Fruit fly (Drosophila melanogaster): ENCODE results near the gene Gs1.
A peak's percentile ranks its signal among the peaks of the same experiment; 100 is the strongest.

Gene Gs1

dm6 chr2L:182360-183144, 50.7 kb downstream of the Gs1 start (continued):
- TF ChIP-seq gsb (GFP tag; IDR thresholded peaks at IDR 0.05) (no peak), hth (optimal IDR thresholded peaks at IDR 0.05) (no peak), crp (GFP tag; optimal IDR thresholded peaks at IDR 0.05) (no peak), Trl (optimal IDR thresholded peaks at IDR 0.05) (peak in 1 of 2 experiments; percentile 28), Trl (GFP tag; optimal IDR thresholded peaks at IDR 0.05) (no peak), HmgD (GFP tag; optimal IDR thresholded peaks at IDR 0.05) (no peak), CG42726 (GFP tag; IDR thresholded peaks at IDR 0.05; ENCODE audit: partially characterized antibody) (no peak), psq (GFP tag; optimal IDR thresholded peaks at IDR 0.05) (peak; percentile 66), CG4404 (GFP tag; IDR thresholded peaks at IDR 0.05) (no peak), Nf-YC (tag; optimal IDR thresholded peaks at IDR 0.05) (no peak), Mes4 (GFP tag; optimal IDR thresholded peaks at IDR 0.05) (no peak), CG5245 (GFP tag; optimal IDR thresholded peaks at IDR 0.05) (no peak), CG33213 (GFP tag; optimal IDR thresholded peaks at IDR 0.05) (no peak), CG11247 (GFP tag; IDR thresholded peaks at IDR 0.05) (no peak), CG6854 (GFP tag; optimal IDR thresholded peaks at IDR 0.05) (no peak), H2.0 (GFP tag; IDR thresholded peaks at IDR 0.05) (no peak), CG30403 (GFP tag; optimal IDR thresholded peaks at IDR 0.05) (no peak), CG7839 (tag; optimal IDR thresholded peaks at IDR 0.05) (no peak), CG10274 (GFP tag; optimal IDR thresholded peaks at IDR 0.05) (no peak), CG11723 (GFP tag; optimal IDR thresholded peaks at IDR 0.05) (no peak), Xbp1 (GFP tag; optimal IDR thresholded peaks at IDR 0.05) (no peak), CG11696 (GFP tag; IDR thresholded peaks at IDR 0.05) (no peak), bab2 (GFP tag; optimal IDR thresholded peaks at IDR 0.05) (no peak), CG4360 (GFP tag; IDR thresholded peaks at IDR 0.05) (no peak), TFAM (GFP tag; optimal IDR thresholded peaks at IDR 0.05) (no peak), CG18476 (GFP tag; optimal IDR thresholded peaks at IDR 0.05) (no peak), CG15073 (GFP tag; optimal IDR thresholded peaks at IDR 0.05) (no peak), CG13424 (tag; optimal IDR thresholded peaks at IDR 0.05) (no peak), Med (GFP tag) (peak; percentile 77), slp2 (GFP tag; optimal IDR thresholded peaks at IDR 0.05) (no peak), CG34224 (GFP tag; IDR thresholded peaks at IDR 0.05; ENCODE audit: partially characterized antibody) (peak; percentile 59), CG4617 (GFP tag; optimal IDR thresholded peaks at IDR 0.05; ENCODE audit: borderline replicate concordance) (no peak), ase (GFP tag; IDR thresholded peaks at IDR 0.05) (no peak), HLH4C (GFP tag; IDR thresholded peaks at IDR 0.05; ENCODE audit: partially characterized antibody) (no peak), tna (GFP tag; IDR thresholded peaks at IDR 0.05; ENCODE audit: partially characterized antibody) (0 out of 2 replicates have a peak, but pooled peaks have one; percentile 18), CG32532 (GFP tag; IDR thresholded peaks at IDR 0.05) (no peak), CG10321 (GFP tag; IDR thresholded peaks at IDR 0.05) (no peak), CG13624 (GFP tag; optimal IDR thresholded peaks at IDR 0.05) (no peak), ERR (GFP tag; optimal IDR thresholded peaks at IDR 0.05) (no peak), br (optimal IDR thresholded peaks at IDR 0.05) (no peak), stwl (tag; optimal IDR thresholded peaks at IDR 0.05) (peak; percentile 51), az2 (GFP tag; optimal IDR thresholded peaks at IDR 0.05) (no peak), gcm2 (GFP tag; optimal IDR thresholded peaks at IDR 0.05) (no peak), CG9932 (GFP tag; IDR thresholded peaks at IDR 0.05) (no peak), unpg (GFP tag; optimal IDR thresholded peaks at IDR 0.05) (no peak), nau (GFP tag; optimal IDR thresholded peaks at IDR 0.05) (no peak), CG12391 (tag; optimal IDR thresholded peaks at IDR 0.05) (no peak), Spps (tag; optimal IDR thresholded peaks at IDR 0.05) (no peak), peb (GFP tag; IDR thresholded peaks at IDR 0.05) (no peak), CG13123 (GFP tag; optimal IDR thresholded peaks at IDR 0.05) (no peak), CG17361 (GFP tag; IDR thresholded peaks at IDR 0.05) (no peak), Rx (GFP tag; IDR thresholded peaks at IDR 0.05) (no peak)

Data from whole organism, embryonic.